Worm (Caenorhabditis elegans) whole organism, L1 larva: Measurements from ENCODE around the gene M28.10.

Experiments used
- F16B12.6 ChIP-seq: fragments of 150-350 bp; optimal IDR thresholded peaks from 2 replicates; lab custom pipeline; 2014; ENCODE audit warnings: missing biosample characterization, missing genetic modification characterization
- Y116A8C.19 ChIP-seq: sonication (generic microtip); optimal IDR thresholded peaks from 2 replicates; lab custom pipeline; 2016; ENCODE audit warnings: missing compliant biosample characterization, missing genetic modification characterization, borderline replicate concordance
- aha-1 ChIP-seq: fragments of 150-350 bp; optimal IDR thresholded peaks from 2 replicates; lab custom pipeline; 2014; ENCODE audit warnings: missing biosample characterization, missing genetic modification characterization
- blmp-1 ChIP-seq: fragments of 150-350 bp; optimal IDR thresholded peaks from 2 replicates; lab custom pipeline; 2014; ENCODE audit warnings: missing biosample characterization, missing genetic modification characterization
- ceh-82 ChIP-seq, 3 experiments: fragments of 150-350 bp in 1 of 3; sonication (generic microtip) in 2 of 3; optimal IDR thresholded peaks; 2 replicates each; lab custom pipeline; 2014 to 2017; ENCODE audit warnings: missing biosample characterization in 3 of 3, missing genetic modification characterization in 3 of 3
- efl-1 ChIP-seq, 4 experiments: fragments of 150-350 bp; optimal IDR thresholded peaks in 3 of 4; peaks in 1 of 4; 1 replicate in 1 of 4; 2 replicates in 3 of 4; lab custom pipeline; 2014; ENCODE audit warnings: missing biosample characterization in 2 of 4, missing genetic modification characterization in 2 of 4, missing genetic modification reagents in 2 of 4
- efl-3 ChIP-seq: fragments of 200-800 bp; sonication (Bioruptor generic); optimal IDR thresholded peaks from 2 replicates; lab custom pipeline; 2018; ENCODE audit warnings: mild to moderate bottlenecking, missing genetic modification characterization, missing compliant biosample characterization
- egl-13 ChIP-seq: sonication (generic microtip); optimal IDR thresholded peaks from 2 replicates; lab custom pipeline; 2016; ENCODE audit warnings: missing genotype, missing genetic modification reagents, missing genetic modification characterization, missing compliant biosample characterization
- elt-3 ChIP-seq, 6 experiments: fragments of 150-350 bp in 1 of 6; sonication (generic microtip); optimal IDR thresholded peaks; 2 replicates each; lab custom pipeline; 2017 to 2018; ENCODE audit warnings: missing biosample characterization in 6 of 6, missing genetic modification characterization in 6 of 6, inconsistent platforms in 1 of 6
- hlh-17 ChIP-seq: fragments of 200-800 bp; sonication (Bioruptor generic); optimal IDR thresholded peaks from 2 replicates; lab custom pipeline; 2018; ENCODE audit warnings: missing genetic modification characterization, mild to moderate bottlenecking, missing compliant biosample characterization, moderate library complexity, borderline replicate concordance
- hpl-2 ChIP-seq: fragments of 150-350 bp; optimal IDR thresholded peaks from 2 replicates; lab custom pipeline; 2014; ENCODE audit warnings: missing biosample characterization, missing genetic modification reagents, missing genetic modification characterization
- irx-1 ChIP-seq: sonication (generic microtip); optimal IDR thresholded peaks from 2 replicates; lab custom pipeline; 2016; ENCODE audit warnings: missing genetic modification characterization, missing compliant biosample characterization
- jun-1 ChIP-seq: fragments of 150-350 bp; optimal IDR thresholded peaks from 2 replicates; lab custom pipeline; 2014; ENCODE audit warnings: missing biosample characterization, missing genetic modification reagents, missing genetic modification characterization
- lin-13 ChIP-seq: fragments of 150-350 bp; optimal IDR thresholded peaks from 2 replicates; lab custom pipeline; 2014; ENCODE audit warnings: missing biosample characterization, missing genetic modification reagents, missing genetic modification characterization
- lin-15B ChIP-seq: fragments of 150-350 bp; sonication (generic microtip); optimal IDR thresholded peaks from 3 replicates; lab custom pipeline; 2014; ENCODE audit warnings: missing biosample characterization, missing genetic modification characterization
- lsy-2 ChIP-seq, 2 experiments: fragments of 150-350 bp; optimal IDR thresholded peaks; 2 replicates each; lab custom pipeline; 2014; ENCODE audit warnings: missing biosample characterization in 2 of 2, missing genetic modification characterization in 2 of 2
- mab-9 ChIP-seq: fragments of 200-800 bp; sonication (Bioruptor generic); IDR thresholded peaks from 2 replicates; pipeline ENCODE4 v1.3.6; 2022; ENCODE audit warnings: missing genetic modification reagents, missing genetic modification characterization, missing compliant biosample characterization
- mef-2 ChIP-seq: fragments of 150-350 bp; optimal IDR thresholded peaks from 2 replicates; lab custom pipeline; 2014; ENCODE audit warnings: missing biosample characterization, missing genetic modification characterization
- mep-1 ChIP-seq: fragments of 150-350 bp; optimal IDR thresholded peaks from 2 replicates; lab custom pipeline; 2014; ENCODE audit warnings: missing biosample characterization, missing genetic modification characterization
- nhr-11 ChIP-seq: fragments of 150-350 bp; optimal IDR thresholded peaks from 2 replicates; lab custom pipeline; 2014; ENCODE audit warnings: missing biosample characterization, missing genetic modification characterization
- nhr-19 ChIP-seq: fragments of 200-800 bp; sonication (Bioruptor generic); conservative IDR thresholded peaks from 2 replicates; pipeline ENCODE4 v1.3.6; 2022; ENCODE audit warnings: missing genetic modification characterization, missing compliant biosample characterization
- nhr-237 ChIP-seq: fragments of 150-350 bp; optimal IDR thresholded peaks from 2 replicates; lab custom pipeline; 2014; ENCODE audit warnings: missing biosample characterization, missing genetic modification characterization
- nhr-28 ChIP-seq: fragments of 150-350 bp; optimal IDR thresholded peaks from 2 replicates; lab custom pipeline; 2014; ENCODE audit warnings: missing biosample characterization, missing genetic modification characterization
- nhr-77 ChIP-seq: fragments of 150-350 bp; optimal IDR thresholded peaks from 2 replicates; lab custom pipeline; 2014; ENCODE audit warnings: missing biosample characterization, missing genetic modification characterization
- nhr-84 ChIP-seq: sonication (generic microtip); optimal IDR thresholded peaks from 2 replicates; lab custom pipeline; 2017; ENCODE audit warnings: missing biosample characterization, missing genetic modification characterization
- rnt-1 ChIP-seq: sonication (generic microtip); optimal IDR thresholded peaks from 2 replicates; lab custom pipeline; 2016; ENCODE audit warnings: mild to moderate bottlenecking, missing genetic modification characterization, moderate library complexity, missing compliant biosample characterization
- snpc-4 ChIP-seq: fragments of 150-350 bp; optimal IDR thresholded peaks from 2 replicates; lab custom pipeline; 2014; ENCODE audit warnings: missing biosample characterization, missing genetic modification characterization
- snu-23 ChIP-seq: sonication (generic microtip); optimal IDR thresholded peaks from 2 replicates; lab custom pipeline; 2016; ENCODE audit warnings: missing genetic modification characterization, missing compliant biosample characterization
- sptf-1 ChIP-seq: fragments of 150-350 bp; optimal IDR thresholded peaks from 2 replicates; lab custom pipeline; 2014; ENCODE audit warnings: missing biosample characterization, missing genetic modification characterization
- unc-30 ChIP-seq: sonication (generic microtip); optimal IDR thresholded peaks from 2 replicates; lab custom pipeline; 2017; ENCODE audit warnings: missing biosample characterization, missing genetic modification characterization
- unc-86 ChIP-seq: sonication (generic microtip); optimal IDR thresholded peaks from 2 replicates; lab custom pipeline; 2016; ENCODE audit warnings: missing genetic modification characterization, missing compliant biosample characterization
- vab-15 ChIP-seq: sonication (generic microtip); optimal IDR thresholded peaks from 2 replicates; lab custom pipeline; 2017; ENCODE audit warnings: missing genotype, mild to moderate bottlenecking, missing genetic modification characterization, missing compliant biosample characterization
- zag-1 ChIP-seq: fragments of 150-350 bp; optimal IDR thresholded peaks from 2 replicates; lab custom pipeline; 2014; ENCODE audit warnings: missing biosample characterization, missing genetic modification characterization
- ztf-11 ChIP-seq, 2 experiments: sonication (generic microtip); optimal IDR thresholded peaks; 2 replicates each; lab custom pipeline; 2016 to 2017; ENCODE audit warnings: missing genetic modification characterization in 2 of 2, missing biosample characterization in 1 of 2, missing compliant biosample characterization in 1 of 2
- ztf-4 ChIP-seq: fragments of 150-350 bp; optimal IDR thresholded peaks from 2 replicates; lab custom pipeline; 2014; ENCODE audit warnings: missing biosample characterization, missing genetic modification characterization

The M28.10 gene

ce11 chrII:10646901-10647566 is at the start of gene M28.10:
Gene M28.10 (plus strand): TSS chrII:10647516.
- TF ChIP-seq mep-1: no peak
- no peak for TF ChIP-seq lin-13
- TF ChIP-seq F16B12.6 (tag; lab: Kevin White, UChicago): no peak
- TF ChIP-seq mab-9: no peak
- no peak for TF ChIP-seq vab-15 (tag; lab: Kevin White, UChicago)
- no peak for TF ChIP-seq nhr-77
- TF ChIP-seq efl-1 (optimal IDR thresholded peaks at IDR 0.05; lab: Kevin White, UChicago): no peak
- TF ChIP-seq efl-1 (GFP tag; optimal IDR thresholded peaks at IDR 0.05 in 1 of 2; lab: Kevin White, UChicago): peak in 1 of 2 experiments; percentile 80

DNA sequence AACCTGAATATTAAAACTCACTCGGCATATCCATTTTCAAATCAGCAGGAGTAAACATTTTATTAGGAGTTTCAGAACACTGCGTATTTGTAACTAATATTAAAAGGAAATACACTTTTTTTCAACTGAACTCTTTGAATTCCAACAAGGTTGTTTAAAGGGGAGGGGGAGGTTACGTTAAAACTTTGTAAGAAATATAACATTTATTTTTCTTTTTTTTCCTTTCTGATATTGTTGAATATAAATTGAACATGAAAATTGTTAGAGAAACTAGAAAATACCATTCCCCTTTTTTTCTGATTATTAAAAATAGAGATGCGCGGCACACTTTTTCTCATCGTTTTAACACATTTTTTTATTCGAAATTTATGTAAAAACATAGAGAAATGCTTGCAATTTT is 49.3 kb upstream of the M28.10 start, which contains the start of gene C14A4.8:
C14A4.8 (minus strand) TSS at position 101 of the 400 bp plus-strand sequence.
- TF ChIP-seq irx-1 (tag; lab: Kevin White, UChicago) (no peak), Y116A8C.19 (tag; lab: Kevin White, UChicago) (no peak), nhr-19 (GFP tag; lab: Robert Waterston, UW) (no peak), unc-30 (tag; lab: Kevin White, UChicago) (no peak), zag-1 (tag; lab: Kevin White, UChicago) (no peak), lsy-2 (tag; optimal IDR thresholded peaks at IDR 0.05; lab: Kevin White, UChicago) (no peak), elt-3 (tag; optimal IDR thresholded peaks at IDR 0.05; lab: Kevin White, UChicago) (no peak), hlh-17 (GFP tag; lab: Kevin White, UChicago) (no peak), lin-15B (tag; lab: Kevin White, UChicago) (no peak), nhr-11 (tag; lab: Kevin White, UChicago) (no peak)

DNA sequence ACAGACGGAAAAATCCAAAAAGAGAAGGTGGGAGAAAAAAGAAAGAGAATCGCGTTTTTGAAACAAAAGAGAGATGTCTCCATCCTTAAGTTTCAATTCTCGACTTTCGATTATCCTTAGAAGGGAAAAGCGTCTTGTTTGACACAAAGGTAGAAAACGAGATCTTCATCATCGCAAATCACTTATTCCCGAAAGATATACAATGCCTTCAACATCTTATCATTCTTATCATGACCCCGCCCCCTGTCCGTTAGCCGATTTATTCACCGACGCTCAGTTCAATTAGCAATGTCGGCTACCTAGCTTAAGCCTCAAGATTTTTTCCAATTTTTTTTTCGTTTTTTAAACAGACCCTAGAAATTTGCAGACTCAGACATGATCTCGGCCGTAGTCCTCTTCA is 48.3 kb upstream of the M28.10 start, which contains the start of gene C14A4.9:
C14A4.9 (plus strand) TSS at position 368 of the 400 bp plus-strand sequence.
- TF ChIP-seq nhr-28 (tag; lab: Kevin White, UChicago) (no peak), sptf-1 (tag; lab: Kevin White, UChicago) (no peak), jun-1 (tag; lab: Kevin White, UChicago) (no peak), ztf-4 (tag; lab: Kevin White, UChicago) (no peak), elt-3 (tag; optimal IDR thresholded peaks at IDR 0.05; lab: Kevin White, UChicago) (no peak), blmp-1 (peak; percentile 99), nhr-237 (tag; lab: Kevin White, UChicago) (no peak), ztf-11 (tag; optimal IDR thresholded peaks at IDR 0.05; lab: Kevin White, UChicago) (no peak)

DNA sequence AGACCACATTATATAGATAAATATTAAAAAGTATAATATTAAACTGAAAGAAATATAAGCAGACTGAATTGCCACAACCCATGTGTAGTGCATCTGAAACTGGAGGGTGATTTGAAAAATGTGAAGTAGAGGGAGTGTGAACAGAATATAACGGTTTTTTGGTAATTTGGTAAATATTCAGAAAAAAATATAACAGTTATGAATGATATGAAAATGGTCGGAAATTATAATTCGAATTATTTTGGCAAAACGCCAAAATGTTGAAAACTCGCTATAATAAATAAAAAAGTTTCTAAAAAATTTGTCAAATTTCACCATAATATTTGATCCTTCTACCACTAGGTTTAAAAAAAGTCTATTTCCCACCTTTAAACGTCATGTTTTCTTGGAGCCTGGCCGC is 45.1 kb upstream of the M28.10 start, which contains the start of gene srv-2:
srv-2 (minus strand) TSS at position 101 of the 400 bp plus-strand sequence.
- no peak for TF ChIP-seq mef-2 (tag; lab: Kevin White, UChicago)
- TF ChIP-seq hpl-2 (GFP tag; lab: Kevin White, UChicago): no peak
- no peak for TF ChIP-seq blmp-1
- no peak for TF ChIP-seq rnt-1 (tag; lab: Kevin White, UChicago)
- TF ChIP-seq nhr-77: no peak
- TF ChIP-seq unc-86 (tag; lab: Kevin White, UChicago): no peak
- no peak for TF ChIP-seq efl-3 (GFP tag; lab: Kevin White, UChicago)
- TF ChIP-seq nhr-84 (tag; lab: Kevin White, UChicago): no peak
- no peak for TF ChIP-seq snu-23
- no peak for TF ChIP-seq snpc-4 (tag; lab: Kevin White, UChicago)
- no peak for TF ChIP-seq elt-3 (tag; optimal IDR thresholded peaks at IDR 0.05; lab: Kevin White, UChicago)
- no peak for TF ChIP-seq ceh-82 (tag; optimal IDR thresholded peaks at IDR 0.05; lab: Kevin White, UChicago)
- TF ChIP-seq Y116A8C.19 (tag; lab: Kevin White, UChicago): no peak
- TF ChIP-seq mab-9: no peak
- TF ChIP-seq nhr-11 (tag; lab: Kevin White, UChicago): no peak
- TF ChIP-seq irx-1 (tag; lab: Kevin White, UChicago): no peak
- TF ChIP-seq sptf-1 (tag; lab: Kevin White, UChicago): no peak
- TF ChIP-seq jun-1 (tag; lab: Kevin White, UChicago): no peak
- TF ChIP-seq egl-13 (tag; lab: Kevin White, UChicago): no peak
- TF ChIP-seq aha-1 (tag; lab: Kevin White, UChicago): no peak
